Fruit fly (Drosophila melanogaster): ENCODE results near the gene CG32373.

The CG32373 gene

dm6 chr3L:7786263-7786662 is 135.9 kb downstream of the CG32373 start:
- TF ChIP-seq woc (GFP tag; optimal IDR thresholded peaks at IDR 0.05) (no peak), pan (optimal IDR thresholded peaks at IDR 0.05) (no peak), Hr78 (GFP tag; optimal IDR thresholded peaks at IDR 0.05) (no peak), tai (GFP tag; optimal IDR thresholded peaks at IDR 0.05) (no peak), OdsH (GFP tag; optimal IDR thresholded peaks at IDR 0.05) (no peak), N (GFP tag; optimal IDR thresholded peaks at IDR 0.05) (no peak), Abd-B (GFP tag; optimal IDR thresholded peaks at IDR 0.05) (no peak), fru (GFP tag; optimal IDR thresholded peaks at IDR 0.05) (no peak), CG32264 (GFP tag; optimal IDR thresholded peaks at IDR 0.05) (no peak), Jra (GFP tag; optimal IDR thresholded peaks at IDR 0.05) (no peak)

- TF ChIP-seq Hnf4 (GFP tag; optimal IDR thresholded peaks at IDR 0.05) = no peak
- no peak for TF ChIP-seq dsf (GFP tag; optimal IDR thresholded peaks at IDR 0.05; ENCODE audit: borderline replicate concordance)
- no peak for TF ChIP-seq CG32264 (GFP tag; optimal IDR thresholded peaks at IDR 0.05)
- no peak for TF ChIP-seq sage (GFP tag; optimal IDR thresholded peaks at IDR 0.05)
- no peak for TF ChIP-seq Hr83 (GFP tag; optimal IDR thresholded peaks at IDR 0.05; ENCODE audit: poor library complexity, severe bottlenecking)
- no peak for TF ChIP-seq br (GFP tag; optimal IDR thresholded peaks at IDR 0.05)
- no peak for TF ChIP-seq foxo (GFP tag; optimal IDR thresholded peaks at IDR 0.05)
- no peak for TF ChIP-seq sv (GFP tag; optimal IDR thresholded peaks at IDR 0.05)
- no peak for TF ChIP-seq tai (GFP tag; optimal IDR thresholded peaks at IDR 0.05)
- no peak for TF ChIP-seq OdsH (GFP tag; optimal IDR thresholded peaks at IDR 0.05)
- TF ChIP-seq Rel (GFP tag; optimal IDR thresholded peaks at IDR 0.05) = no peak
- TF ChIP-seq Rel (tag; optimal IDR thresholded peaks at IDR 0.05) = no peak
- TF ChIP-seq Dif (GFP tag; optimal IDR thresholded peaks at IDR 0.05; ENCODE audit: partially characterized antibody) = no peak
- no peak for TF ChIP-seq Abd-B (GFP tag; optimal IDR thresholded peaks at IDR 0.05)
- no peak for TF ChIP-seq Mio (GFP tag; optimal IDR thresholded peaks at IDR 0.05)
Observed at dm6 chr3L:7786989-7787388, 136.6 kb downstream of the CG32373 start.

dm6 chr3L:7787788-7788406 is 137.5 kb downstream of the CG32373 start:
- TF ChIP-seq Vsx2 (GFP tag; optimal IDR thresholded peaks at IDR 0.05; ENCODE audit: partially characterized antibody) (no peak), fru (GFP tag; optimal IDR thresholded peaks at IDR 0.05) (peak; percentile 56)

- TF ChIP-seq Dfd (GFP tag; optimal IDR thresholded peaks at IDR 0.05) = no peak
- TF ChIP-seq ey (GFP tag; optimal IDR thresholded peaks at IDR 0.05) = no peak
- TF ChIP-seq sage (GFP tag; optimal IDR thresholded peaks at IDR 0.05) = no peak
- TF ChIP-seq GATAd (GFP tag; optimal IDR thresholded peaks at IDR 0.05) = no peak
- no peak for TF ChIP-seq CrebA (GFP tag; optimal IDR thresholded peaks at IDR 0.05; ENCODE audit: borderline replicate concordance)
- TF ChIP-seq usp (GFP tag; optimal IDR thresholded peaks at IDR 0.05) = no peak
- no peak for TF ChIP-seq N (GFP tag; optimal IDR thresholded peaks at IDR 0.05)
- no peak for TF ChIP-seq woc (GFP tag; optimal IDR thresholded peaks at IDR 0.05)
- TF ChIP-seq dsf (GFP tag; optimal IDR thresholded peaks at IDR 0.05; ENCODE audit: borderline replicate concordance) = no peak
- TF ChIP-seq CG9705 (GFP tag; optimal IDR thresholded peaks at IDR 0.05) = no peak
- no peak for TF ChIP-seq Rel (GFP tag; optimal IDR thresholded peaks at IDR 0.05)
- TF ChIP-seq Rel (tag; optimal IDR thresholded peaks at IDR 0.05) = no peak
Observed at dm6 chr3L:7790224-7790623, 139.9 kb downstream of the CG32373 start.

DNA sequence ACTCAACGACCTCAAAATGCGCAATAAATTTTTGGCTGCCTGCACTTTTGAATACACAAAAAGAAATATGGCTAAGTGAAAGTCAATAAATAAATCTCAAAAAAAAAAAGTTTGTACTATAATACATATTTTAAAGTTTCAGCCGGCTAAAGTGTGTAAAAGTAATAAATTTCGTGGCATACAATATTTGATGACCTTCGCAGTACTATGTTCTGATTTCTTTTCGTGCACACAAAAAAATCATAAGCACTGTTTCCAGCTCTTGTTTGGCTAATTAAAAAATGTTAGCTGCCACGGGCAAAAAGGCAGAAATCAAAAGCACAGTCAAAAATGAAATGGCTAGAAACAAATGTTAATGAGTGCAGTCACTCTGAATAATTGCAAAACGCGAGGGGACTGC is 141.9 kb downstream of the CG32373 start:
- TF ChIP-seq psq (GFP tag; optimal IDR thresholded peaks at IDR 0.05) = peak; percentile 94
- peak; percentile 96 for TF ChIP-seq rgr (GFP tag; optimal IDR thresholded peaks at IDR 0.05)
- peak; percentile 31 for TF ChIP-seq Hr83 (GFP tag; optimal IDR thresholded peaks at IDR 0.05; ENCODE audit: poor library complexity, severe bottlenecking)
- TF ChIP-seq Rel (GFP tag; optimal IDR thresholded peaks at IDR 0.05) = peak; percentile 53
- peak; percentile 62 for TF ChIP-seq Rel (tag; optimal IDR thresholded peaks at IDR 0.05)
- no peak for TF ChIP-seq pan (optimal IDR thresholded peaks at IDR 0.05)
- peak; percentile 84 for TF ChIP-seq tai (GFP tag; optimal IDR thresholded peaks at IDR 0.05)
- TF ChIP-seq usp (GFP tag; optimal IDR thresholded peaks at IDR 0.05) = no peak
- TF ChIP-seq OdsH (GFP tag; optimal IDR thresholded peaks at IDR 0.05) = peak; percentile 95
- peak; percentile 97 for TF ChIP-seq h (GFP tag; optimal IDR thresholded peaks at IDR 0.05)
- TF ChIP-seq br (GFP tag; optimal IDR thresholded peaks at IDR 0.05) = peak; percentile 93
- TF ChIP-seq sv (GFP tag; optimal IDR thresholded peaks at IDR 0.05) = no peak
- no peak for TF ChIP-seq Myc (optimal IDR thresholded peaks at IDR 0.05)
- peak; percentile 97 for TF ChIP-seq Sp1 (GFP tag; optimal IDR thresholded peaks at IDR 0.05)
- TF ChIP-seq N (GFP tag; optimal IDR thresholded peaks at IDR 0.05) = no peak
- peak; percentile 93 to 94 for TF ChIP-seq foxo (GFP tag; optimal IDR thresholded peaks at IDR 0.05)
- TF ChIP-seq ey (GFP tag; optimal IDR thresholded peaks at IDR 0.05) = peak; percentile 96
- no peak for TF ChIP-seq jim (GFP tag; optimal IDR thresholded peaks at IDR 0.05)
- TF ChIP-seq Vsx2 (GFP tag; optimal IDR thresholded peaks at IDR 0.05; ENCODE audit: partially characterized antibody) = peak; percentile 80
- no peak for TF ChIP-seq Dfd (GFP tag; optimal IDR thresholded peaks at IDR 0.05)
- peak; percentile 73 for TF ChIP-seq Mio (GFP tag; optimal IDR thresholded peaks at IDR 0.05)
- peak; percentile 83 for TF ChIP-seq GATAd (GFP tag; optimal IDR thresholded peaks at IDR 0.05)
- no peak for TF ChIP-seq Dif (GFP tag; optimal IDR thresholded peaks at IDR 0.05; ENCODE audit: partially characterized antibody)
- TF ChIP-seq Hr78 (GFP tag; optimal IDR thresholded peaks at IDR 0.05) = no peak
- TF ChIP-seq dmrt93B (GFP tag; optimal IDR thresholded peaks at IDR 0.05) = peak; percentile 90
- TF ChIP-seq Abd-B (GFP tag; optimal IDR thresholded peaks at IDR 0.05) = no peak
- TF ChIP-seq dl (GFP tag; optimal IDR thresholded peaks at IDR 0.05; ENCODE audit: insufficient read depth in 1 of 2, partially characterized antibody in 2 of 2) = no peak
- peak; percentile 93 for TF ChIP-seq HLH106 (tag; optimal IDR thresholded peaks at IDR 0.05)
- peak; percentile 92 for TF ChIP-seq CG32264 (GFP tag; optimal IDR thresholded peaks at IDR 0.05)
- TF ChIP-seq lola (GFP tag; optimal IDR thresholded peaks at IDR 0.05) = no peak
- TF ChIP-seq Hnf4 (GFP tag; optimal IDR thresholded peaks at IDR 0.05) = peak; percentile 87

Data from whole organism, wandering third instar larva.